Worm (Caenorhabditis elegans) whole organism, young adult: Measurements from ENCODE around the gene F08F8.11.
"Not testable (repeated sequence)": the region's sequence is repeated elsewhere in the genome, so short reads cannot be mapped to it uniquely, and the experiment has no call there.

ENCODE experiments used
- C06A6.2 ChIP-seq: fragments of 200-800 bp; sonication (Bioruptor generic); conservative IDR thresholded peaks from 2 replicates; pipeline ENCODE4 v1.3.6; 2022; ENCODE audit warnings: missing genetic modification characterization, missing compliant biosample characterization
- F33H1.4 ChIP-seq: fragments of 200-800 bp; sonication (Bioruptor generic); IDR thresholded peaks from 2 replicates; pipeline ENCODE4 v1.3.6; 2022; ENCODE audit warnings: missing genetic modification reagents, missing genetic modification characterization, missing compliant biosample characterization
- F37B4.10 ChIP-seq: fragments of 200-800 bp; sonication (Bioruptor generic); IDR thresholded peaks from 2 replicates; pipeline ENCODE4 v1.3.6; 2022; ENCODE audit warnings: missing genetic modification characterization, missing compliant biosample characterization
- F57A8.1 ChIP-seq: fragments of 200-800 bp; sonication (Bioruptor generic); optimal IDR thresholded peaks from 2 replicates; lab custom pipeline; 2018; ENCODE audit warnings: mild to moderate bottlenecking, missing genetic modification characterization, moderate library complexity, missing compliant biosample characterization
- K11D2.4 ChIP-seq: fragments of 200-800 bp; sonication (Bioruptor generic); IDR thresholded peaks from 2 replicates; pipeline ENCODE4 v1.3.6; 2022; ENCODE audit warnings: missing genetic modification reagents, missing genetic modification characterization, missing compliant biosample characterization
- K12H6.12 ChIP-seq: fragments of 200-800 bp; sonication (Bioruptor generic); optimal IDR thresholded peaks from 2 replicates; lab custom pipeline; 2018; ENCODE audit warnings: mild to moderate bottlenecking, missing genetic modification characterization, missing compliant biosample characterization
- Y53G8AR.9 ChIP-seq: fragments of 200-800 bp; sonication (Bioruptor generic); conservative IDR thresholded peaks from 2 replicates; pipeline ENCODE4 v1.3.6; 2022; ENCODE audit warnings: missing genetic modification reagents, missing genetic modification characterization, missing compliant biosample characterization
- Y95B8A.8 ChIP-seq: fragments of 200-800 bp; sonication (Bioruptor generic); IDR thresholded peaks from 2 replicates; pipeline ENCODE4 v1.3.6; 2022; ENCODE audit warnings: missing genetic modification reagents, missing genetic modification characterization, missing compliant biosample characterization
- akir-1 ChIP-seq: fragments of 200-800 bp; sonication (Bioruptor generic); optimal IDR thresholded peaks from 2 replicates; lab custom pipeline; 2018; ENCODE audit warnings: mild to moderate bottlenecking, missing genetic modification characterization, moderate library complexity, missing compliant biosample characterization
- ama-1 ChIP-seq, 3 experiments: fragments of 150-350 bp in 1 of 3; sonication (generic microtip) in 2 of 3; optimal IDR thresholded peaks; 2 replicates each; lab custom pipeline; 2014 to 2018; ENCODE audit warnings: missing biosample characterization in 2 of 3, missing genetic modification characterization in 2 of 3, missing genetic modification reagents in 2 of 3
- atf-7 ChIP-seq: sonication (generic microtip); optimal IDR thresholded peaks from 2 replicates; lab custom pipeline; 2017; ENCODE audit warnings: mild to moderate bottlenecking, missing genetic modification characterization, missing compliant biosample characterization
- attf-5 ChIP-seq: fragments of 200-800 bp; sonication (Bioruptor generic); optimal IDR thresholded peaks from 2 replicates; lab custom pipeline; 2018; ENCODE audit warnings: mild to moderate bottlenecking, missing genetic modification characterization, missing compliant biosample characterization
- attf-6 ChIP-seq: fragments of 200-800 bp; sonication (Bioruptor generic); IDR thresholded peaks from 2 replicates; pipeline ENCODE4 v1.3.6; 2022; ENCODE audit warnings: missing genetic modification reagents, missing genetic modification characterization, missing compliant biosample characterization
- ccch-3 ChIP-seq: fragments of 200-800 bp; sonication (Bioruptor generic); optimal IDR thresholded peaks from 2 replicates; lab custom pipeline; 2018; ENCODE audit warnings: mild to moderate bottlenecking, missing genetic modification characterization, missing compliant biosample characterization
- cebp-1 ChIP-seq, 2 experiments: fragments of 200-800 bp in 1 of 2; sonication (Bioruptor generic) in 1 of 2; sonication (generic microtip) in 1 of 2; IDR thresholded peaks in 1 of 2; optimal IDR thresholded peaks in 1 of 2; 2 replicates each; pipeline versions ENCODE4 v1.3.6 to Lab custom; 2017 to 2022; ENCODE audit warnings: missing compliant biosample characterization in 2 of 2, missing genetic modification characterization in 2 of 2, mild to moderate bottlenecking in 1 of 2, missing genetic modification reagents in 1 of 2, moderate library complexity in 1 of 2
- ceh-27 ChIP-seq: fragments of 200-800 bp; sonication (Bioruptor generic); optimal IDR thresholded peaks from 2 replicates; lab custom pipeline; 2018; ENCODE audit warnings: mild to moderate bottlenecking, missing genetic modification characterization, moderate library complexity, missing compliant biosample characterization
- dox-1 ChIP-seq: fragments of 200-800 bp; sonication (Bioruptor generic); IDR thresholded peaks from 2 replicates; pipeline ENCODE4 v1.3.6; 2022; ENCODE audit warnings: missing genetic modification reagents, missing genetic modification characterization, missing compliant biosample characterization
- egl-44 ChIP-seq: fragments of 200-800 bp; sonication (Bioruptor generic); IDR thresholded peaks from 2 replicates; pipeline ENCODE4 v1.3.6; 2022; ENCODE audit warnings: missing genetic modification reagents, missing genetic modification characterization, missing compliant biosample characterization
- ekl-4 ChIP-seq: fragments of 200-800 bp; sonication (Bioruptor generic); IDR thresholded peaks from 2 replicates; pipeline ENCODE4 v1.3.6; 2022; ENCODE audit warnings: missing genetic modification reagents, missing genetic modification characterization, missing compliant biosample characterization
- hmg-1.2 ChIP-seq: fragments of 200-800 bp; sonication (Bioruptor generic); IDR thresholded peaks from 2 replicates; pipeline ENCODE4 v1.3.6; 2022; ENCODE audit warnings: missing genetic modification reagents, missing genetic modification characterization, missing compliant biosample characterization
- hmg-20 ChIP-seq: fragments of 200-800 bp; sonication (Bioruptor generic); IDR thresholded peaks from 2 replicates; pipeline ENCODE4 v1.3.6; 2022; ENCODE audit warnings: missing genetic modification reagents, missing genetic modification characterization, missing compliant biosample characterization
- hrde-1 ChIP-seq: sonication (generic microtip); optimal IDR thresholded peaks from 2 replicates; lab custom pipeline; 2016; ENCODE audit warnings: missing genetic modification characterization, mild to moderate bottlenecking, missing compliant biosample characterization, moderate library complexity, missing genotype, missing genetic modification reagents, borderline replicate concordance
- hsf-1 ChIP-seq: fragments of 200-800 bp; sonication (Bioruptor generic); IDR thresholded peaks from 2 replicates; pipeline ENCODE4 v1.3.6; 2022; ENCODE audit warnings: missing genetic modification reagents, missing genetic modification characterization, missing compliant biosample characterization
- let-526 ChIP-seq: fragments of 200-800 bp; sonication (Bioruptor generic); IDR thresholded peaks from 2 replicates; pipeline ENCODE4 v1.3.6; 2022; ENCODE audit warnings: missing genetic modification reagents, missing genetic modification characterization, missing compliant biosample characterization
- let-607 ChIP-seq, 2 experiments: fragments of 200-800 bp in 1 of 2; sonication (Bioruptor generic) in 1 of 2; sonication (generic microtip) in 1 of 2; optimal IDR thresholded peaks; 2 replicates each; lab custom pipeline; 2016 to 2018; ENCODE audit warnings: mild to moderate bottlenecking in 2 of 2, missing compliant biosample characterization in 2 of 2, missing genetic modification characterization in 2 of 2, moderate library complexity in 2 of 2, missing genotype in 1 of 2
- lin-35 ChIP-seq, 3 experiments: fragments of 150-350 bp in 2 of 3; sonication (generic microtip) in 1 of 3; optimal IDR thresholded peaks; 2 replicates each; lab custom pipeline; 2014 to 2018; ENCODE audit warnings: missing biosample characterization in 3 of 3, missing genetic modification characterization in 3 of 3, missing genetic modification reagents in 3 of 3
- lin-40 ChIP-seq: sonication (generic microtip); optimal IDR thresholded peaks from 2 replicates; lab custom pipeline; 2016; ENCODE audit warnings: missing genetic modification characterization, mild to moderate bottlenecking, missing compliant biosample characterization, missing genotype, missing genetic modification reagents
- madf-10 ChIP-seq: sonication (generic microtip); optimal IDR thresholded peaks from 2 replicates; lab custom pipeline; 2016; ENCODE audit warnings: mild to moderate bottlenecking, missing genetic modification characterization, missing compliant biosample characterization
- madf-3 ChIP-seq: fragments of 200-800 bp; sonication (Bioruptor generic); IDR thresholded peaks from 2 replicates; pipeline ENCODE4 v1.3.6; 2022; ENCODE audit warnings: missing genetic modification reagents, missing genetic modification characterization, missing compliant biosample characterization
- mcd-1 ChIP-seq: fragments of 200-800 bp; sonication (Bioruptor generic); IDR thresholded peaks from 2 replicates; pipeline ENCODE4 v1.3.6; 2022; ENCODE audit warnings: missing genetic modification reagents, missing genetic modification characterization, missing compliant biosample characterization
- nfyb-1 ChIP-seq: fragments of 200-800 bp; sonication (Bioruptor generic); IDR thresholded peaks from 2 replicates; pipeline ENCODE4 v1.3.6; 2022; ENCODE audit warnings: missing genetic modification reagents, missing genetic modification characterization, missing compliant biosample characterization
- nhr-27 ChIP-seq: fragments of 200-800 bp; sonication (Bioruptor generic); optimal IDR thresholded peaks from 2 replicates; lab custom pipeline; 2018; ENCODE audit warnings: mild to moderate bottlenecking, missing genetic modification characterization, moderate library complexity, missing compliant biosample characterization
- nhr-80 ChIP-seq: sonication (generic microtip); optimal IDR thresholded peaks from 2 replicates; lab custom pipeline; 2016; ENCODE audit warnings: missing genetic modification characterization, missing compliant biosample characterization
- pbrm-1 ChIP-seq: fragments of 200-800 bp; sonication (Bioruptor generic); IDR thresholded peaks from 2 replicates; pipeline ENCODE4 v1.3.6; 2022; ENCODE audit warnings: missing genetic modification reagents, missing genetic modification characterization, missing compliant biosample characterization
- pha-4 ChIP-seq: fragments of 150-350 bp; sonication (generic microtip); optimal IDR thresholded peaks from 2 replicates; lab custom pipeline; 2014; ENCODE audit warnings: missing biosample characterization, missing genetic modification reagents, missing genetic modification characterization
- repo-1 ChIP-seq: sonication (generic microtip); optimal IDR thresholded peaks from 2 replicates; lab custom pipeline; 2017; ENCODE audit warnings: mild to moderate bottlenecking, missing genetic modification characterization, missing compliant biosample characterization
- snpc-1.1 ChIP-seq: sonication (generic microtip); optimal IDR thresholded peaks from 2 replicates; lab custom pipeline; 2017; ENCODE audit warnings: missing genetic modification characterization, mild to moderate bottlenecking, missing compliant biosample characterization, antibody characterized with exemption, moderate library complexity, missing genotype, missing genetic modification reagents; ENCODE audit not compliant: insufficient read depth
- snpc-4 ChIP-seq, 5 experiments: fragments of 150-350 bp in 1 of 5; sonication (generic microtip) in 4 of 5; optimal IDR thresholded peaks; 2 replicates each; lab custom pipeline; 2014 to 2018; ENCODE audit warnings: missing genetic modification characterization in 5 of 5, missing biosample characterization in 3 of 5, antibody characterized with exemption in 2 of 5, mild to moderate bottlenecking in 2 of 5, missing compliant biosample characterization in 2 of 5, missing genotype in 2 of 5, moderate library complexity in 2 of 5, missing genetic modification reagents in 1 of 5
- somi-1 ChIP-seq: fragments of 200-800 bp; sonication (Bioruptor generic); optimal IDR thresholded peaks from 2 replicates; lab custom pipeline; 2018; ENCODE audit warnings: mild to moderate bottlenecking, missing genetic modification characterization, missing compliant biosample characterization
- tbp1 ChIP-seq: fragments of 200-800 bp; sonication (Bioruptor generic); optimal IDR thresholded peaks from 2 replicates; lab custom pipeline; 2018; ENCODE audit warnings: mild to moderate bottlenecking, missing genetic modification characterization, missing compliant biosample characterization
- ztf-6 ChIP-seq: fragments of 200-800 bp; sonication (Bioruptor generic); IDR thresholded peaks from 2 replicates; pipeline ENCODE4 v1.3.6; 2022; ENCODE audit warnings: missing genetic modification reagents, missing genetic modification characterization, missing compliant biosample characterization

The F08F8.11 gene

ce11 chrIII:7333906-7334531, 31.7 kb upstream of the F08F8.11 start:
- TF ChIP-seq nhr-80 (tag; lab: Kevin White, UChicago) (peak; percentile 21), cebp-1 (GFP tag; IDR thresholded peaks at IDR 0.05; lab: Robert Waterston, UW) (peak; percentile 66; the same call in 1 of the 2 replicates), cebp-1 (tag; optimal IDR thresholded peaks at IDR 0.05; lab: Kevin White, UChicago) (peak; percentile 83), pbrm-1 (GFP tag; lab: Robert Waterston, UW) (0 out of 2 replicates have a peak, but pooled peaks have one; percentile 12), snpc-1.1 (tag; lab: Kevin White, UChicago) (peak; percentile 19), Y95B8A.8 (GFP tag; lab: Robert Waterston, UW) (0 out of 2 replicates have a peak, but pooled peaks have one; percentile 47), attf-6 (GFP tag; lab: Robert Waterston, UW) (peak; percentile 23; the same call in 1 of the 2 replicates), nfyb-1 (GFP tag; lab: Robert Waterston, UW) (peak; percentile 44; the same call in 1 of the 2 replicates), hmg-1.2 (GFP tag; lab: Robert Waterston, UW) (peak; percentile 76), ekl-4 (GFP tag; lab: Robert Waterston, UW) (0 out of 2 replicates have a peak, but pooled peaks have one; percentile 31), Y53G8AR.9 (GFP tag; lab: Robert Waterston, UW) (peak; percentile 48; the same call in 1 of the 2 replicates), mcd-1 (GFP tag; lab: Robert Waterston, UW) (peak; percentile 31; the same call in 1 of the 2 replicates), snpc-4 (tag; optimal IDR thresholded peaks at IDR 0.05; lab: Kevin White, UChicago) (peak in 3 of 4 experiments; percentile 52 to 71 (median 69))
- TF ChIP-seq snpc-4 (GFP tag; optimal IDR thresholded peaks at IDR 0.05; lab: Kevin White, UChicago), result not testable (repeated sequence)

ce11 chrIII:7335220-7335619, 30.5 kb upstream of the F08F8.11 start, which contains the start of gene F56C9.10:
TSS of gene F56C9.10 (minus strand) at chrIII:7335316.
- TF ChIP-seq somi-1 (GFP tag; lab: Kevin White, UChicago) (peak; percentile 95), nhr-27 (tag; lab: Kevin White, UChicago) (no peak), madf-3 (GFP tag; lab: Robert Waterston, UW) (peak; percentile 77; the same call in 1 of the 2 replicates), nhr-80 (tag; lab: Kevin White, UChicago) (peak; percentile 78), hmg-1.2 (GFP tag; lab: Robert Waterston, UW) (peak; percentile 50; the same call in 1 of the 2 replicates), ceh-27 (GFP tag; lab: Kevin White, UChicago) (peak; percentile 83), pha-4 (tag; lab: Kevin White, UChicago) (no peak), ekl-4 (GFP tag; lab: Robert Waterston, UW) (peak; percentile 71; the same call in 1 of the 2 replicates), repo-1 (tag; lab: Kevin White, UChicago) (peak; percentile 64), Y53G8AR.9 (GFP tag; lab: Robert Waterston, UW) (peak; percentile 56; the same call in 1 of the 2 replicates), ama-1 (optimal IDR thresholded peaks at IDR 0.05; lab: Kevin White, UChicago) (no peak), ama-1 (GFP tag; optimal IDR thresholded peaks at IDR 0.05; lab: Kevin White, UChicago) (no peak), hrde-1 (no peak), hsf-1 (GFP tag; lab: Robert Waterston, UW) (no peak), F37B4.10 (GFP tag; lab: Robert Waterston, UW) (no peak), tbp1 (GFP tag; lab: Kevin White, UChicago) (peak; percentile 58), let-526 (GFP tag; lab: Robert Waterston, UW) (peak; percentile 51; the same call in 1 of the 2 replicates), K11D2.4 (0 out of 2 replicates have a peak, but pooled peaks have one; percentile 35), F57A8.1 (GFP tag; lab: Kevin White, UChicago) (no peak), let-607 (tag; optimal IDR thresholded peaks at IDR 0.05; lab: Kevin White, UChicago) (peak; percentile 67 to 69), dox-1 (GFP tag; lab: Robert Waterston, UW) (peak; percentile 54; the same call in 1 of the 2 replicates), egl-44 (GFP tag; lab: Robert Waterston, UW) (0 out of 2 replicates have a peak, but pooled peaks have one; percentile 34), hmg-20 (GFP tag; lab: Robert Waterston, UW) (0 out of 2 replicates have a peak, but pooled peaks have one; percentile 5), ccch-3 (no peak), atf-7 (tag; lab: Kevin White, UChicago) (peak; percentile 72), lin-35 (GFP tag; optimal IDR thresholded peaks at IDR 0.05; lab: Kevin White, UChicago) (peak in 1 of 3 experiments; percentile 27), C06A6.2 (GFP tag; lab: Robert Waterston, UW) (0 out of 2 replicates have a peak, but pooled peaks have one; percentile 14), akir-1 (GFP tag; lab: Kevin White, UChicago) (no peak), K12H6.12 (tag; lab: Kevin White, UChicago) (peak; percentile 78), ztf-6 (GFP tag; lab: Robert Waterston, UW) (0 out of 2 replicates have a peak, but pooled peaks have one; percentile 7), F33H1.4 (GFP tag; lab: Robert Waterston, UW) (peak; percentile 41), attf-5 (GFP tag; lab: Kevin White, UChicago) (peak; percentile 86), lin-40 (tag; lab: Kevin White, UChicago) (peak; percentile 79), madf-10 (peak; percentile 77)
